Worm (Caenorhabditis elegans) whole organism, L4 larva: ENCODE results near the gene bath-44.

Source experiments
- D1046.2 ChIP-seq: fragments of 200-800 bp; sonication (Bioruptor generic); IDR thresholded peaks from 2 replicates; pipeline ENCODE4 v1.3.6; 2022; ENCODE audit warnings: missing genetic modification characterization, missing compliant biosample characterization
- F10B5.3 ChIP-seq: sonication (generic microtip); optimal IDR thresholded peaks from 2 replicates; lab custom pipeline; 2016; ENCODE audit warnings: mild to moderate bottlenecking, missing genetic modification characterization, missing compliant biosample characterization
- F44E2.7 ChIP-seq: fragments of 200-800 bp; sonication (Bioruptor generic); IDR thresholded peaks from 2 replicates; pipeline ENCODE4 v2.1.2; 2022; ENCODE audit warnings: missing genetic modification characterization, missing compliant biosample characterization
- F49E8.2 ChIP-seq: sonication (generic microtip); optimal IDR thresholded peaks from 2 replicates; lab custom pipeline; 2016; ENCODE audit warnings: missing compliant biosample characterization, mild to moderate bottlenecking, missing genetic modification characterization, borderline replicate concordance
- T20F7.1 ChIP-seq: fragments of 200-800 bp; sonication (Bioruptor generic); optimal IDR thresholded peaks from 2 replicates; lab custom pipeline; 2018; ENCODE audit warnings: mild to moderate bottlenecking, missing genetic modification characterization, missing compliant biosample characterization
- T26A8.4 ChIP-seq: fragments of 200-800 bp; sonication (Bioruptor generic); IDR thresholded peaks from 2 replicates; pipeline ENCODE4 v1.3.6; 2022; ENCODE audit warnings: missing genetic modification characterization, missing compliant biosample characterization
- ama-1 ChIP-seq: fragments of 150-350 bp; optimal IDR thresholded peaks from 2 replicates; lab custom pipeline; 2014; ENCODE audit warnings: inconsistent platforms, mixed read lengths
- attf-4 ChIP-seq: sonication (generic microtip); optimal IDR thresholded peaks from 3 replicates; lab custom pipeline; 2017; ENCODE audit warnings: missing biosample characterization, missing genetic modification characterization
- ceh-28 ChIP-seq: fragments of 150-350 bp; optimal IDR thresholded peaks from 2 replicates; lab custom pipeline; 2014; ENCODE audit warnings: missing biosample characterization, missing genetic modification reagents, missing genetic modification characterization
- ceh-62 ChIP-seq: sonication (generic microtip); optimal IDR thresholded peaks from 2 replicates; lab custom pipeline; 2017; ENCODE audit warnings: missing biosample characterization, missing genetic modification characterization
- ceh-82 ChIP-seq: sonication (generic microtip); optimal IDR thresholded peaks from 2 replicates; lab custom pipeline; 2017; ENCODE audit warnings: missing biosample characterization, missing genetic modification characterization
- daf-16 ChIP-seq, 3 experiments: sonication (generic microtip); optimal IDR thresholded peaks; 2 replicates each; lab custom pipeline; 2016 to 2017; ENCODE audit warnings: missing genetic modification characterization in 3 of 3, missing genetic modification reagents in 3 of 3, mild to moderate bottlenecking in 2 of 3, missing compliant biosample characterization in 2 of 3, missing biosample characterization in 1 of 3, moderate library complexity in 1 of 3
- dmd-6 ChIP-seq: fragments of 200-800 bp; sonication (Bioruptor generic); IDR thresholded peaks from 2 replicates; pipeline ENCODE4 v1.3.6; 2022; ENCODE audit warnings: missing genetic modification reagents, missing genetic modification characterization, missing compliant biosample characterization
- dmd-8 ChIP-seq: fragments of 200-800 bp; sonication (Bioruptor generic); IDR thresholded peaks from 2 replicates; pipeline ENCODE4 v1.3.6; 2022; ENCODE audit warnings: missing genetic modification characterization, missing compliant biosample characterization
- dpl-1 ChIP-seq: fragments of 150-350 bp; optimal IDR thresholded peaks from 2 replicates; lab custom pipeline; 2014; ENCODE audit warnings: missing biosample characterization, missing genetic modification reagents, missing genetic modification characterization
- dve-1 ChIP-seq: sonication (generic microtip); optimal IDR thresholded peaks from 2 replicates; lab custom pipeline; 2017; ENCODE audit warnings: antibody characterized with exemption, mild to moderate bottlenecking, missing genetic modification characterization, missing compliant biosample characterization; ENCODE audit not compliant: insufficient read depth
- egl-43 ChIP-seq: fragments of 200-800 bp; sonication (Bioruptor generic); IDR thresholded peaks from 2 replicates; pipeline ENCODE4 v1.3.6; 2022; ENCODE audit warnings: missing genetic modification reagents, missing genetic modification characterization, missing compliant biosample characterization
- hlh-11 ChIP-seq: fragments of 200-800 bp; sonication (Bioruptor generic); optimal IDR thresholded peaks from 2 replicates; lab custom pipeline; 2018; ENCODE audit warnings: mild to moderate bottlenecking, missing genetic modification characterization, missing compliant biosample characterization
- hlh-30 ChIP-seq: sonication (generic microtip); optimal IDR thresholded peaks from 2 replicates; lab custom pipeline; 2017; ENCODE audit warnings: antibody characterized with exemption, mild to moderate bottlenecking, missing genetic modification characterization, missing compliant biosample characterization; ENCODE audit not compliant: insufficient read depth
- hmg-1.1 ChIP-seq: fragments of 200-800 bp; sonication (Bioruptor generic); IDR thresholded peaks from 2 replicates; pipeline ENCODE4 v1.3.6; 2022; ENCODE audit warnings: missing genetic modification reagents, missing genetic modification characterization, missing compliant biosample characterization
- lsy-2 ChIP-seq, 2 experiments: fragments of 150-350 bp in 1 of 2; sonication (generic microtip) in 1 of 2; optimal IDR thresholded peaks; 2 replicates each; lab custom pipeline; 2014 to 2017; ENCODE audit warnings: missing biosample characterization in 2 of 2, missing genetic modification characterization in 2 of 2
- madf-9 ChIP-seq: fragments of 200-800 bp; sonication (Bioruptor generic); conservative IDR thresholded peaks from 2 replicates; pipeline ENCODE4 v1.3.6; 2022; ENCODE audit warnings: missing genetic modification reagents, missing genetic modification characterization, missing compliant biosample characterization
- mdt-29 ChIP-seq: fragments of 200-800 bp; sonication (Bioruptor generic); IDR thresholded peaks from 2 replicates; pipeline ENCODE4 v1.3.6; 2022; ENCODE audit warnings: missing genetic modification reagents, missing genetic modification characterization, missing compliant biosample characterization
- mep-1 ChIP-seq: fragments of 150-350 bp; sonication (generic microtip); optimal IDR thresholded peaks from 3 replicates; lab custom pipeline; 2014; ENCODE audit warnings: missing biosample characterization, missing genetic modification characterization
- mxl-2 ChIP-seq: fragments of 200-800 bp; sonication (Bioruptor generic); conservative IDR thresholded peaks from 2 replicates; pipeline ENCODE4 v1.3.6; 2022; ENCODE audit warnings: missing genetic modification reagents, missing genetic modification characterization, missing compliant biosample characterization
- mxl-3 ChIP-seq: fragments of 200-800 bp; sonication (Bioruptor generic); optimal IDR thresholded peaks from 2 replicates; lab custom pipeline; 2018; ENCODE audit warnings: mild to moderate bottlenecking, missing genetic modification characterization, missing compliant biosample characterization
- nhr-102 ChIP-seq: sonication (generic microtip); optimal IDR thresholded peaks from 2 replicates; lab custom pipeline; 2016; ENCODE audit warnings: mild to moderate bottlenecking, missing genetic modification characterization, moderate library complexity, missing compliant biosample characterization
- nhr-11 ChIP-seq: fragments of 150-350 bp; optimal IDR thresholded peaks from 2 replicates; lab custom pipeline; 2014; ENCODE audit warnings: missing biosample characterization, missing genetic modification characterization
- nhr-111 ChIP-seq: fragments of 200-800 bp; sonication (Bioruptor generic); optimal IDR thresholded peaks from 2 replicates; lab custom pipeline; 2018; ENCODE audit warnings: mild to moderate bottlenecking, missing genetic modification characterization, missing compliant biosample characterization
- nhr-25 ChIP-seq: sonication (generic microtip); optimal IDR thresholded peaks from 2 replicates; lab custom pipeline; 2017; ENCODE audit warnings: missing genetic modification characterization, mild to moderate bottlenecking, missing compliant biosample characterization, antibody characterized with exemption, moderate library complexity, borderline replicate concordance; ENCODE audit not compliant: insufficient read depth
- nhr-28 ChIP-seq: fragments of 150-350 bp; optimal IDR thresholded peaks from 2 replicates; lab custom pipeline; 2014; ENCODE audit warnings: missing biosample characterization, missing genetic modification characterization
- nhr-77 ChIP-seq: fragments of 150-350 bp; optimal IDR thresholded peaks from 2 replicates; lab custom pipeline; 2014; ENCODE audit warnings: missing biosample characterization, missing genetic modification characterization
- pha-4 ChIP-seq, 2 experiments: fragments of 150-350 bp in 1 of 2; fragments of 200-800 bp in 1 of 2; sonication (Bioruptor generic) in 1 of 2; IDR thresholded peaks in 1 of 2; optimal IDR thresholded peaks in 1 of 2; 2 replicates each; pipeline versions ENCODE4 v1.3.6 to Lab custom; 2014 to 2022; ENCODE audit warnings: missing genetic modification characterization in 2 of 2, missing genetic modification reagents in 2 of 2, missing biosample characterization in 1 of 2, missing compliant biosample characterization in 1 of 2
- pqm-1 ChIP-seq: sonication (generic microtip); optimal IDR thresholded peaks from 2 replicates; lab custom pipeline; 2017; ENCODE audit warnings: missing biosample characterization, missing genetic modification characterization
- saeg-2 ChIP-seq: fragments of 200-800 bp; sonication (Bioruptor generic); IDR thresholded peaks from 2 replicates; pipeline ENCODE4 v1.3.6; 2022; ENCODE audit warnings: missing genetic modification reagents, missing genetic modification characterization, missing compliant biosample characterization
- sdz-12 ChIP-seq: fragments of 200-800 bp; sonication (Bioruptor generic); optimal IDR thresholded peaks from 2 replicates; lab custom pipeline; 2018; ENCODE audit warnings: mild to moderate bottlenecking, missing genetic modification characterization, missing compliant biosample characterization
- skn-1 ChIP-seq: fragments of 150-350 bp; optimal IDR thresholded peaks from 2 replicates; lab custom pipeline; 2014; ENCODE audit warnings: missing biosample characterization, missing genetic modification characterization
- snpc-1.2 ChIP-seq: fragments of 200-800 bp; sonication (Bioruptor generic); IDR thresholded peaks from 2 replicates; pipeline ENCODE4 v1.3.6; 2022; ENCODE audit warnings: missing genetic modification reagents, missing genetic modification characterization, missing compliant biosample characterization
- spr-1 ChIP-seq: sonication (generic microtip); optimal IDR thresholded peaks from 2 replicates; lab custom pipeline; 2016; ENCODE audit warnings: mild to moderate bottlenecking, missing genetic modification characterization, missing compliant biosample characterization
- tag-97 ChIP-seq: fragments of 200-800 bp; sonication (Bioruptor generic); IDR thresholded peaks from 2 replicates; pipeline ENCODE4 v1.3.6; 2022; ENCODE audit warnings: missing genetic modification characterization, missing compliant biosample characterization
- zfp-3 ChIP-seq: fragments of 200-800 bp; sonication (Bioruptor generic); conservative IDR thresholded peaks from 2 replicates; pipeline ENCODE4 v1.3.6; 2022; ENCODE audit warnings: missing genetic modification reagents, missing genetic modification characterization, missing compliant biosample characterization
- zip-11 ChIP-seq: fragments of 200-800 bp; sonication (Bioruptor generic); IDR thresholded peaks from 2 replicates; pipeline ENCODE4 v1.3.6; 2022; ENCODE audit warnings: missing genetic modification characterization, missing compliant biosample characterization
- ztf-11 ChIP-seq: fragments of 150-350 bp; optimal IDR thresholded peaks from 2 replicates; lab custom pipeline; 2014; ENCODE audit warnings: missing biosample characterization, missing genetic modification characterization

Gene bath-44

DNA sequence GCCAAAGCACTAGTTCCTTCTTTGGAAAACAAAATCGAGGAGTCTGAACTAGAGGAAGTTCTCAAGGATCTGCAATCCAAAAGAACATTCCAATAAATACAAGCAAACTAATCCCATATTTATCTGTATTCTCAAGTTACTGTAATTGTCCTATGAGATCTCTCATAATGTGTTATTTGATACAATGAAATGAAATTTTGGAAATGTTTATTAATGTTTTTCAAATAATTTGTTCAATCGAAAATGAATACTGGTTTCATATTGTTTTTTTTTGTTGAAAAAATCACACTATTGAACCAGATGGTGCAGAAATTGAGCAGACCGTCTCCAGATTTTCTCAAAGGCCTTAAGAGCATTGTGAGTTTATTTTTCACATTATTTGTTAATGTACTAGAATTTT is 19.8 kb upstream of the bath-44 start, which contains the start of gene F43E2.1:
Gene F43E2.1 (plus strand): TSS at position 301 of the 400 bp plus-strand sequence.
- TF ChIP-seq ztf-11: no peak
- no peak for TF ChIP-seq dmd-6 (GFP tag; lab: Robert Waterston, UW)
- TF ChIP-seq zfp-3 (GFP tag; lab: Robert Waterston, UW): no peak
- no peak for TF ChIP-seq F10B5.3 (tag; lab: Kevin White, UChicago)
- TF ChIP-seq hmg-1.1 (GFP tag; lab: Robert Waterston, UW): no peak
- TF ChIP-seq pqm-1 (tag; lab: Kevin White, UChicago): no peak
- TF ChIP-seq mxl-3 (GFP tag; lab: Kevin White, UChicago): no peak
- no peak for TF ChIP-seq ceh-62 (tag; lab: Kevin White, UChicago)
- TF ChIP-seq nhr-11 (tag; lab: Kevin White, UChicago): no peak
- TF ChIP-seq dmd-8 (GFP tag; lab: Robert Waterston, UW): no peak
- no peak for TF ChIP-seq F44E2.7
- TF ChIP-seq saeg-2 (GFP tag; lab: Robert Waterston, UW): no peak
- TF ChIP-seq F49E8.2: no peak
- TF ChIP-seq mep-1 (tag; lab: Kevin White, UChicago): no peak

DNA sequence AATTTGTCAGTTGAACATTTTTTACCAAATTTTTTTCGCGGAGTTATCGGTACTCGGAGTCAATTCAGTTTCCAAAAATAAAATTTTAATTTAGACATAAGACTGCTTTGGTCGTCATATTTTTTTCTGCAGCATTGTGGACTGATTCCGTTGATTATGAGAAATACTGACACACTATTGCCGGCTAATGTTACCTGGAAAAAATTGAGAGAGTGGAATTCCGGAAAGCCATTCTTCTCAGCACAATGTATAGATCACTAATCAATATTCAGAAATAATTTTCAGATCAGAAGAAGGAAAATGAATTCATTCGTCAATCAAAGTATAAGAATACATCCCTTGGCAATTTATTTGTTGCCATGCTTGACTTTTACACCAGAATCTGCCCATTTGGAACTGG is 15.7 kb upstream of the bath-44 start, which contains the start of gene C07D10.6:
Gene C07D10.6 (plus strand): TSS at position 301 of the 400 bp plus-strand sequence.
- TF ChIP-seq egl-43 (GFP tag; lab: Robert Waterston, UW) (no peak), D1046.2 (GFP tag; lab: Robert Waterston, UW) (no peak), ceh-28 (tag; lab: Kevin White, UChicago) (no peak), snpc-1.2 (GFP tag; lab: Robert Waterston, UW) (no peak), mdt-29 (GFP tag; lab: Robert Waterston, UW) (no peak), ceh-82 (tag; lab: Kevin White, UChicago) (no peak), saeg-2 (GFP tag; lab: Robert Waterston, UW) (no peak), pha-4 (GFP tag; IDR thresholded peaks at IDR 0.05; lab: Robert Waterston, UW) (no peak), pha-4 (tag; optimal IDR thresholded peaks at IDR 0.05; lab: Kevin White, UChicago) (no peak), zfp-3 (GFP tag; lab: Robert Waterston, UW) (no peak), lsy-2 (tag; optimal IDR thresholded peaks at IDR 0.05; lab: Kevin White, UChicago) (no peak), nhr-25 (tag; lab: Kevin White, UChicago) (no peak), dmd-6 (GFP tag; lab: Robert Waterston, UW) (no peak), tag-97 (GFP tag; lab: Robert Waterston, UW) (no peak), F10B5.3 (tag; lab: Kevin White, UChicago) (no peak), nhr-77 (tag; lab: Kevin White, UChicago) (no peak), ama-1 (no peak), sdz-12 (GFP tag; lab: Kevin White, UChicago) (no peak), F49E8.2 (no peak)
- TF ChIP-seq, all 104 proteins: peak for 0

ce11 chrII:7381142-7381611 is 13.6 kb upstream of the bath-44 start, which contains the start of gene C07D10.5:
Gene C07D10.5 (plus strand): TSS chrII:7381561.
- TF ChIP-seq attf-4 (tag; lab: Kevin White, UChicago) (no peak), spr-1 (tag; lab: Kevin White, UChicago) (no peak), hlh-11 (tag; lab: Kevin White, UChicago) (no peak), madf-9 (no peak)

DNA sequence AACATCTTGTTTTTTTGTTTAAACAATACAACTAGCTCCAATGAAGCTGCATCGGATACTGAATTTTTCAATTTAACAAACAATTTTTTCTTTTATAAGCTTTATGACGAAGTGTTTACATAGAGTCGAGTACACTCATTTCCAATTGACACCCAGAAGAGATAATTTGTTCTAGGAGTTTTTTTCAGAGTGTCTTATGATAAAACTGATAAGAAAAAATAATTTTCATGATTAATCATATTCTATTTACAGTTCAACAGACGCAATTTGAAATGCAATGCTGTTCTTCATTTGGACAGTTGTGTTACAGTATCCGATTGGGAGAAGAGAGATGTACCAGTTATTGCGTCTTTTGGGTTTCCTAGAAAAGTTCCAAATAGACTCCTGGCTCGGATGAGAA is 12.8 kb upstream of the bath-44 start:
- TF ChIP-seq attf-4 (tag; lab: Kevin White, UChicago): no peak
- no peak for TF ChIP-seq F44E2.7
- TF ChIP-seq nhr-102 (tag; lab: Kevin White, UChicago): no peak
- TF ChIP-seq madf-9: no peak
- no peak for TF ChIP-seq daf-16 (GFP tag; optimal IDR thresholded peaks at IDR 0.05; lab: Kevin White, UChicago)
- TF ChIP-seq daf-16 (tag; optimal IDR thresholded peaks at IDR 0.05; lab: Kevin White, UChicago): peak; percentile 91
- no peak for TF ChIP-seq mxl-2
- TF ChIP-seq dpl-1 (GFP tag; lab: Kevin White, UChicago): no peak
- peak; percentile 58 for TF ChIP-seq hlh-11 (tag; lab: Kevin White, UChicago)
- no peak for TF ChIP-seq nhr-111 (GFP tag; lab: Kevin White, UChicago)
- no peak for TF ChIP-seq skn-1 (tag; lab: Kevin White, UChicago)
- TF ChIP-seq hlh-30 (tag; lab: Kevin White, UChicago): peak; percentile 11
- TF ChIP-seq T26A8.4: no peak
- TF ChIP-seq zip-11 (GFP tag; lab: Robert Waterston, UW): no peak
- TF ChIP-seq T20F7.1 (GFP tag; lab: Kevin White, UChicago): peak; percentile 26
- TF ChIP-seq nhr-28 (tag; lab: Kevin White, UChicago): peak; percentile 15
- peak; percentile 77 for TF ChIP-seq dmd-6 (GFP tag; lab: Robert Waterston, UW)
- TF ChIP-seq dve-1 (tag; lab: Kevin White, UChicago): peak; percentile 71
